Worm (Caenorhabditis elegans) whole organism, L1 larva: ENCODE results near the gene Y57E12B.11.

ENCODE experiments used
- C04F5.9 ChIP-seq: sonication (generic microtip); optimal IDR thresholded peaks from 2 replicates; lab custom pipeline; 2016; ENCODE audit warnings: missing genetic modification characterization, missing compliant biosample characterization
- F16B12.6 ChIP-seq: fragments of 150-350 bp; optimal IDR thresholded peaks from 2 replicates; lab custom pipeline; 2014; ENCODE audit warnings: missing biosample characterization, missing genetic modification characterization
- Y116A8C.19 ChIP-seq: sonication (generic microtip); optimal IDR thresholded peaks from 2 replicates; lab custom pipeline; 2016; ENCODE audit warnings: missing compliant biosample characterization, missing genetic modification characterization, borderline replicate concordance
- aha-1 ChIP-seq: fragments of 150-350 bp; optimal IDR thresholded peaks from 2 replicates; lab custom pipeline; 2014; ENCODE audit warnings: missing biosample characterization, missing genetic modification characterization
- alr-1 ChIP-seq: fragments of 200-800 bp; sonication (Bioruptor generic); optimal IDR thresholded peaks from 2 replicates; lab custom pipeline; 2018; ENCODE audit warnings: borderline replicate concordance, mild to moderate bottlenecking, missing genetic modification characterization, missing compliant biosample characterization
- blmp-1 ChIP-seq: fragments of 150-350 bp; optimal IDR thresholded peaks from 2 replicates; lab custom pipeline; 2014; ENCODE audit warnings: missing biosample characterization, missing genetic modification characterization
- ceh-63 ChIP-seq: fragments of 200-800 bp; sonication (Bioruptor generic); optimal IDR thresholded peaks from 2 replicates; lab custom pipeline; 2018; ENCODE audit warnings: mild to moderate bottlenecking, missing genetic modification characterization, missing compliant biosample characterization
- ceh-82 ChIP-seq, 3 experiments: fragments of 150-350 bp in 1 of 3; sonication (generic microtip) in 2 of 3; optimal IDR thresholded peaks; 2 replicates each; lab custom pipeline; 2014 to 2017; ENCODE audit warnings: missing biosample characterization in 3 of 3, missing genetic modification characterization in 3 of 3
- ceh-90 ChIP-seq: sonication (generic microtip); optimal IDR thresholded peaks from 2 replicates; lab custom pipeline; 2016; ENCODE audit warnings: missing genetic modification characterization, missing compliant biosample characterization
- ces-1 ChIP-seq: fragments of 150-350 bp; optimal IDR thresholded peaks from 2 replicates; lab custom pipeline; 2014; ENCODE audit warnings: missing biosample characterization, missing genetic modification reagents, missing genetic modification characterization
- dpl-1 ChIP-seq, 3 experiments: fragments of 150-350 bp in 2 of 3; sonication (generic microtip) in 1 of 3; optimal IDR thresholded peaks; 2 replicates each; lab custom pipeline; 2014 to 2017; ENCODE audit warnings: missing biosample characterization in 3 of 3, missing genetic modification characterization in 3 of 3, missing genetic modification reagents in 3 of 3
- efl-1 ChIP-seq, 4 experiments: fragments of 150-350 bp; optimal IDR thresholded peaks in 3 of 4; peaks in 1 of 4; 1 replicate in 1 of 4; 2 replicates in 3 of 4; lab custom pipeline; 2014; ENCODE audit warnings: missing biosample characterization in 2 of 4, missing genetic modification characterization in 2 of 4, missing genetic modification reagents in 2 of 4
- efl-3 ChIP-seq: fragments of 200-800 bp; sonication (Bioruptor generic); optimal IDR thresholded peaks from 2 replicates; lab custom pipeline; 2018; ENCODE audit warnings: mild to moderate bottlenecking, missing genetic modification characterization, missing compliant biosample characterization
- egl-27 ChIP-seq, 2 experiments: fragments of 150-350 bp in 1 of 2; sonication (generic microtip); optimal IDR thresholded peaks; 3 replicates each; lab custom pipeline; 2017 to 2018; ENCODE audit warnings: missing biosample characterization in 2 of 2, missing genetic modification characterization in 2 of 2, missing genetic modification reagents in 2 of 2
- ets-5 ChIP-seq: fragments of 200-800 bp; sonication (Bioruptor generic); IDR thresholded peaks from 2 replicates; pipeline ENCODE4 v1.3.6; 2022; ENCODE audit warnings: missing genetic modification characterization, missing compliant biosample characterization
- fkh-10 ChIP-seq: sonication (generic microtip); optimal IDR thresholded peaks from 2 replicates; lab custom pipeline; 2017; ENCODE audit warnings: missing biosample characterization, missing genetic modification reagents, missing genetic modification characterization
- fos-1 ChIP-seq: fragments of 150-350 bp; optimal IDR thresholded peaks from 2 replicates; lab custom pipeline; 2014; ENCODE audit warnings: missing biosample characterization, missing genetic modification characterization
- grh-1 ChIP-seq: fragments of 200-800 bp; sonication (Bioruptor generic); IDR thresholded peaks from 2 replicates; pipeline ENCODE4 v1.3.6; 2022; ENCODE audit warnings: missing genetic modification reagents, missing genetic modification characterization, missing compliant biosample characterization
- hlh-17 ChIP-seq: fragments of 200-800 bp; sonication (Bioruptor generic); optimal IDR thresholded peaks from 2 replicates; lab custom pipeline; 2018; ENCODE audit warnings: missing genetic modification characterization, mild to moderate bottlenecking, missing compliant biosample characterization, moderate library complexity, borderline replicate concordance
- hlh-4 ChIP-seq: sonication (generic microtip); optimal IDR thresholded peaks from 2 replicates; lab custom pipeline; 2016; ENCODE audit warnings: mild to moderate bottlenecking, missing genetic modification characterization, missing compliant biosample characterization
- hpl-2 ChIP-seq: fragments of 150-350 bp; optimal IDR thresholded peaks from 2 replicates; lab custom pipeline; 2014; ENCODE audit warnings: missing biosample characterization, missing genetic modification reagents, missing genetic modification characterization
- irx-1 ChIP-seq: sonication (generic microtip); optimal IDR thresholded peaks from 2 replicates; lab custom pipeline; 2016; ENCODE audit warnings: missing genetic modification characterization, missing compliant biosample characterization
- isw-1 ChIP-seq: fragments of 200-800 bp; sonication (Bioruptor generic); IDR thresholded peaks from 2 replicates; pipeline ENCODE4 v1.3.6; 2022; ENCODE audit warnings: missing genetic modification characterization, missing compliant biosample characterization
- lin-14 ChIP-seq: fragments of 200-800 bp; sonication (Bioruptor generic); optimal IDR thresholded peaks from 2 replicates; lab custom pipeline; 2018; ENCODE audit warnings: mild to moderate bottlenecking, missing genetic modification characterization, moderate library complexity, missing compliant biosample characterization
- lin-35 ChIP-seq, 2 experiments: fragments of 150-350 bp; optimal IDR thresholded peaks; 2 replicates each; lab custom pipeline; 2014; ENCODE audit warnings: missing biosample characterization in 2 of 2, missing genetic modification characterization in 2 of 2, missing genetic modification reagents in 2 of 2
- mab-9 ChIP-seq: fragments of 200-800 bp; sonication (Bioruptor generic); IDR thresholded peaks from 2 replicates; pipeline ENCODE4 v1.3.6; 2022; ENCODE audit warnings: missing genetic modification reagents, missing genetic modification characterization, missing compliant biosample characterization
- mef-2 ChIP-seq: fragments of 150-350 bp; optimal IDR thresholded peaks from 2 replicates; lab custom pipeline; 2014; ENCODE audit warnings: missing biosample characterization, missing genetic modification characterization
- mep-1 ChIP-seq: fragments of 150-350 bp; optimal IDR thresholded peaks from 2 replicates; lab custom pipeline; 2014; ENCODE audit warnings: missing biosample characterization, missing genetic modification characterization
- nhr-20 ChIP-seq: sonication (generic microtip); optimal IDR thresholded peaks from 2 replicates; lab custom pipeline; 2016; ENCODE audit warnings: mild to moderate bottlenecking, missing genetic modification characterization, missing compliant biosample characterization
- nhr-28 ChIP-seq: fragments of 150-350 bp; optimal IDR thresholded peaks from 2 replicates; lab custom pipeline; 2014; ENCODE audit warnings: missing biosample characterization, missing genetic modification characterization
- nhr-47 ChIP-seq: sonication (generic microtip); optimal IDR thresholded peaks from 2 replicates; lab custom pipeline; 2016; ENCODE audit warnings: mild to moderate bottlenecking, missing genetic modification characterization, moderate library complexity, missing compliant biosample characterization
- nhr-77 ChIP-seq: fragments of 150-350 bp; optimal IDR thresholded peaks from 2 replicates; lab custom pipeline; 2014; ENCODE audit warnings: missing biosample characterization, missing genetic modification characterization
- nhr-84 ChIP-seq: sonication (generic microtip); optimal IDR thresholded peaks from 2 replicates; lab custom pipeline; 2017; ENCODE audit warnings: missing biosample characterization, missing genetic modification characterization
- nhr-85 ChIP-seq: sonication (generic microtip); peaks from one replicate; lab custom pipeline; 2016; ENCODE audit warnings: missing genetic modification characterization, inconsistent platforms, missing compliant biosample characterization
- pag-3 ChIP-seq: sonication (generic microtip); optimal IDR thresholded peaks from 2 replicates; lab custom pipeline; 2017; ENCODE audit warnings: missing genetic modification characterization, mild to moderate bottlenecking, missing compliant biosample characterization, antibody characterized with exemption, borderline replicate concordance; ENCODE audit not compliant: insufficient read depth
- pqm-1 ChIP-seq: sonication (generic microtip); optimal IDR thresholded peaks from 3 replicates; lab custom pipeline; 2017; ENCODE audit warnings: missing biosample characterization, missing genetic modification characterization
- skn-1 ChIP-seq: fragments of 150-350 bp; optimal IDR thresholded peaks from 2 replicates; lab custom pipeline; 2014; ENCODE audit warnings: missing biosample characterization, missing genetic modification characterization
- snpc-4 ChIP-seq: fragments of 150-350 bp; optimal IDR thresholded peaks from 2 replicates; lab custom pipeline; 2014; ENCODE audit warnings: missing biosample characterization, missing genetic modification characterization
- snu-23 ChIP-seq: sonication (generic microtip); optimal IDR thresholded peaks from 2 replicates; lab custom pipeline; 2016; ENCODE audit warnings: missing genetic modification characterization, missing compliant biosample characterization
- sox-4 ChIP-seq: sonication (generic microtip); optimal IDR thresholded peaks from 2 replicates; lab custom pipeline; 2016; ENCODE audit warnings: missing genetic modification characterization, missing compliant biosample characterization
- sptf-1 ChIP-seq: fragments of 150-350 bp; optimal IDR thresholded peaks from 2 replicates; lab custom pipeline; 2014; ENCODE audit warnings: missing biosample characterization, missing genetic modification characterization
- sup-37 ChIP-seq: fragments of 200-800 bp; sonication (Bioruptor generic); optimal IDR thresholded peaks from 2 replicates; lab custom pipeline; 2018; ENCODE audit warnings: mild to moderate bottlenecking, missing genetic modification characterization, missing compliant biosample characterization
- tbx-2 ChIP-seq: sonication (generic microtip); optimal IDR thresholded peaks from 2 replicates; lab custom pipeline; 2016; ENCODE audit warnings: missing genetic modification characterization, missing compliant biosample characterization
- unc-130 ChIP-seq: fragments of 150-350 bp; optimal IDR thresholded peaks from 2 replicates; lab custom pipeline; 2017; ENCODE audit warnings: missing biosample characterization, missing genetic modification characterization, inconsistent platforms
- unc-98 ChIP-seq: fragments of 200-800 bp; sonication (Bioruptor generic); IDR thresholded peaks from 2 replicates; pipeline ENCODE4 v1.3.6; 2022; ENCODE audit warnings: missing genetic modification characterization, missing compliant biosample characterization
- xbp-1 ChIP-seq: sonication (generic microtip); optimal IDR thresholded peaks from 2 replicates; lab custom pipeline; 2016; ENCODE audit warnings: missing genetic modification characterization, missing compliant biosample characterization
- zag-1 ChIP-seq: fragments of 150-350 bp; optimal IDR thresholded peaks from 2 replicates; lab custom pipeline; 2014; ENCODE audit warnings: missing biosample characterization, missing genetic modification characterization
- ztf-4 ChIP-seq: fragments of 150-350 bp; optimal IDR thresholded peaks from 2 replicates; lab custom pipeline; 2014; ENCODE audit warnings: missing biosample characterization, missing genetic modification characterization

Gene Y57E12B.11

DNA sequence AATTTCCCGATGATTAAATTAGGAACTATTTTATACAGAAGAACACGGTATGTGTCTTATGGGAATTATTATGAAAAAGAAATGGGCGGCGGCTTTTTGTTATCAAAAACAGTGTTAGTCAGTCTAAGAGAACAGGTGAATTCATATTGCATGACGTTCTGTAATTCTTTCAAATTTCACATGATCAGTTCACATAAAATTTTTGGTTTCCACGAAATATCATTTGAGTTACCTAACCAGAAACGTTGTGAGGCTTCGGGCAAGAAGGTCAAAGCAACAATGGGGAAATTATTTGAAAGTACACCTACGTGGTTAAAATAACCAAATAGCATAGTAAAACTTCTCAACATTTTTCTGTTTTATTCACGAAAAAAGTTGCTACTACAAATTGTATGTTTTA lies 13.8 kb downstream of the Y57E12B.11 start, which contains the start of gene Y57E12B.10:
Gene Y57E12B.10 (minus strand): TSS at position 101 of the 400 bp plus-strand sequence.
- TF ChIP-seq zag-1 (no peak), aha-1 (tag; lab: Kevin White, UChicago) (no peak), sptf-1 (no peak), unc-130 (tag; lab: Kevin White, UChicago) (no peak), grh-1 (GFP tag; lab: Robert Waterston, UW) (no peak), alr-1 (no peak), mep-1 (tag; lab: Kevin White, UChicago) (no peak), C04F5.9 (tag; lab: Kevin White, UChicago) (no peak), lin-35 (GFP tag; optimal IDR thresholded peaks at IDR 0.05; lab: Kevin White, UChicago) (no peak), ceh-63 (no peak), nhr-84 (no peak), hlh-4 (tag; lab: Kevin White, UChicago) (no peak), pqm-1 (tag; lab: Kevin White, UChicago) (no peak)
- TF ChIP-seq, all 84 proteins: peak for 0

ce11 chrV:6934212-6934611 lies 15.5 kb downstream of the Y57E12B.11 start, which contains the start of gene lipl-6:
lipl-6 (minus strand) TSS chrV:6934312.
- TF ChIP-seq xbp-1 (tag; lab: Kevin White, UChicago), result no peak
- no peak for TF ChIP-seq efl-1 (optimal IDR thresholded peaks at IDR 0.05; lab: Kevin White, UChicago)
- TF ChIP-seq efl-1 (GFP tag; optimal IDR thresholded peaks at IDR 0.05 in 1 of 2; lab: Kevin White, UChicago), result peak in 1 of 2 experiments; percentile 48

- TF ChIP-seq lin-14 (GFP tag; lab: Kevin White, UChicago), result peak; percentile 50
- no peak for TF ChIP-seq ces-1
- TF ChIP-seq xbp-1 (tag; lab: Kevin White, UChicago), result peak; percentile 82
- no peak for TF ChIP-seq efl-3 (GFP tag; lab: Kevin White, UChicago)
- no peak for TF ChIP-seq skn-1 (tag; lab: Kevin White, UChicago)
- no peak for TF ChIP-seq ceh-82 (tag; optimal IDR thresholded peaks at IDR 0.05; lab: Kevin White, UChicago)
- no peak for TF ChIP-seq nhr-47 (tag; lab: Kevin White, UChicago)
- no peak for TF ChIP-seq mef-2 (tag; lab: Kevin White, UChicago)
- no peak for TF ChIP-seq nhr-28 (tag; lab: Kevin White, UChicago)
- no peak for TF ChIP-seq hpl-2 (GFP tag; lab: Kevin White, UChicago)
- no peak for TF ChIP-seq aha-1 (tag; lab: Kevin White, UChicago)
- TF ChIP-seq Y116A8C.19 (tag; lab: Kevin White, UChicago), result no peak
- TF ChIP-seq pqm-1 (tag; lab: Kevin White, UChicago), result no peak
- TF ChIP-seq sox-4, result no peak
- TF ChIP-seq isw-1 (GFP tag; lab: Robert Waterston, UW), result no peak
- no peak for TF ChIP-seq nhr-85 (tag; lab: Kevin White, UChicago)
- no peak for TF ChIP-seq unc-98 (GFP tag; lab: Robert Waterston, UW)
- no peak for TF ChIP-seq F16B12.6 (tag; lab: Kevin White, UChicago)
- TF ChIP-seq nhr-77 (tag; lab: Kevin White, UChicago), result no peak
- no peak for TF ChIP-seq egl-27 (tag; optimal IDR thresholded peaks at IDR 0.05; lab: Kevin White, UChicago)
- no peak for TF ChIP-seq fkh-10
- TF ChIP-seq nhr-84, result no peak
- no peak for TF ChIP-seq lin-35 (GFP tag; optimal IDR thresholded peaks at IDR 0.05; lab: Kevin White, UChicago)
- TF ChIP-seq sup-37 (GFP tag; lab: Kevin White, UChicago), result no peak
- TF ChIP-seq ceh-90 (tag; lab: Kevin White, UChicago), result no peak
- TF ChIP-seq alr-1, result no peak
- TF ChIP-seq pag-3 (tag; lab: Kevin White, UChicago), result peak; percentile 95
- no peak for TF ChIP-seq tbx-2 (tag; lab: Kevin White, UChicago)
- TF ChIP-seq mep-1 (tag; lab: Kevin White, UChicago), result peak; percentile 3
- TF ChIP-seq snu-23 (GFP tag; lab: Kevin White, UChicago), result peak; percentile 26
- TF ChIP-seq blmp-1 (tag; lab: Kevin White, UChicago), result no peak
- TF ChIP-seq zag-1, result no peak
- no peak for TF ChIP-seq irx-1 (tag; lab: Kevin White, UChicago)
- TF ChIP-seq ztf-4 (tag; lab: Kevin White, UChicago), result no peak
- no peak for TF ChIP-seq C04F5.9 (tag; lab: Kevin White, UChicago)
- TF ChIP-seq mab-9 (GFP tag; lab: Robert Waterston, UW), result no peak
- no peak for TF ChIP-seq fos-1 (tag; lab: Kevin White, UChicago)
- no peak for TF ChIP-seq hlh-17 (GFP tag; lab: Kevin White, UChicago)
- no peak for TF ChIP-seq nhr-20 (tag; lab: Kevin White, UChicago)
- no peak for TF ChIP-seq snpc-4 (tag; lab: Kevin White, UChicago)
- no peak for TF ChIP-seq ets-5 (GFP tag; lab: Robert Waterston, UW)
- no peak for TF ChIP-seq grh-1 (GFP tag; lab: Robert Waterston, UW)
- no peak for TF ChIP-seq dpl-1 (GFP tag; optimal IDR thresholded peaks at IDR 0.05; lab: Kevin White, UChicago)
These were observed 19.4 kb downstream of the Y57E12B.11 start for ce11 chrV:6930284-6930683.
